Fruit fly (Drosophila melanogaster): Measurements from ENCODE around the gene Idi.

Gene Idi

DNA sequence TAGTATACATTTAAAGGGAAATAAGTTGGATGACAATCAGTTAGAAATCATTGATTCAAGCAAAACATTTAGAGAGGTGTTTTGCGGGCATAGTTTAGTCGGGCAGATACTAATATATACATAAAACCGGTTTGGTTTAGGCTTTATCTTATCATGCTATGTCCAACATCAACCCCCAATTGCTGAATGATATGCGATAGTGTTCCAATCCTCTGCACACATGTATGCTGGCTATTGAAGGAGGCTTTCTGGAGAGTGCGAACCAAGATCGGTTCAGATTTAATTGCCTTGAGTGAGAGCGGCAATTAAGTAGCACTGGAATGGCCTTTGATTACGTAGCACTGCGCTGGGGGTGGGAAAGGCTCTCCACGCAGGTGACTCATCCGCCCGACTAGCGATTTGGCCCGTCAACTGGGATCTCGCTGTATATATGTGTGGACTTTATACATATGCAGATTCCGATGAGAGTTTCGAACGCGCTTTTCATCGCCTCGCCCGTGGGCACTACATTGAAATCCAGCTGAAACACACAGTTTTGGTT lies 1.9 kb upstream of the Idi start:
- peak; percentile 23; the same call in 1 of the 2 replicates for TF ChIP-seq CG12605 (GFP tag; IDR thresholded peaks at IDR 0.05)
- TF ChIP-seq gl (tag; optimal IDR thresholded peaks at IDR 0.05) = peak; percentile 10
- 0 out of 3 replicates have a peak, but pooled peaks have one; percentile 18 for TF ChIP-seq fd96Ca (GFP tag; IDR thresholded peaks at IDR 0.05)
- TF ChIP-seq CG8301 (tag; optimal IDR thresholded peaks at IDR 0.05) = no peak
- no peak for TF ChIP-seq CG15710 (tag; optimal IDR thresholded peaks at IDR 0.05)
- TF ChIP-seq CG17806 (tag; optimal IDR thresholded peaks at IDR 0.05) = no peak
- no peak for TF ChIP-seq D1 (tag; optimal IDR thresholded peaks at IDR 0.05)
- TF ChIP-seq CG4496 (GFP tag; IDR thresholded peaks at IDR 0.05) = no peak
- TF ChIP-seq CG14655 (GFP tag; optimal IDR thresholded peaks at IDR 0.05) = no peak

DNA sequence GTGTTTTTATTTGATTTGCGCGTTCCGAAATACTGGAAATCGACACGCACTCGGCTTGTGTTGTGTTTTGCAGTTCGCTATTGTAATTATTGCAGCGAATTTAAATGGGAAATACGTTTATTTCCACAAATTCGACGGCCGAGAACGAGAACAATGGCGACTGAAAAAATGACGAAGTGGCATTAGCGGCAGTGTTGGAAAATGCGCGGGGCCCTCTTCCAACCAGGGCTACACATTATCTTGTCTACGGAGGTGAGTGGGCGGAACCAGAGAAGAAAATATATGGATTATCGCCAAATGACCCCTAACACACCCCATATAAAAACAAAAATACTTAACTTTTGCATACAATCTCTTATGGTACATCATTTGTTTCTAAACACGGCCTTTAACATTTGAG lies 1.1 kb upstream of the Idi start, which contains the start of gene Rab1:
Gene Rab1, minus strand, starts transcription at position 188 of the 400 bp plus-strand sequence.
- TF ChIP-seq CG14655 (GFP tag; optimal IDR thresholded peaks at IDR 0.05) (no peak), fd96Ca (GFP tag; IDR thresholded peaks at IDR 0.05) (peak; percentile 52; the same call in 1 of the 3 replicates), Snoo (tag; optimal IDR thresholded peaks at IDR 0.05) (peak; percentile 56), Pif1A (GFP tag; optimal IDR thresholded peaks at IDR 0.05) (no peak), CG8159 (tag; optimal IDR thresholded peaks at IDR 0.05) (peak; percentile 11), CG32121 (GFP tag; IDR thresholded peaks at IDR 0.05) (0 out of 2 replicates have a peak, but pooled peaks have one; percentile 23), CG10348 (GFP tag; IDR thresholded peaks at IDR 0.05) (no peak), D1 (tag; optimal IDR thresholded peaks at IDR 0.05) (no peak), rn (GFP tag; IDR thresholded peaks at IDR 0.05) (no peak), CG12605 (GFP tag; IDR thresholded peaks at IDR 0.05) (no peak), CG8301 (tag; optimal IDR thresholded peaks at IDR 0.05) (no peak), Ets98B (GFP tag; IDR thresholded peaks at IDR 0.05) (0 out of 2 replicates have a peak, but pooled peaks have one; percentile 7), Pif1B (GFP tag; optimal IDR thresholded peaks at IDR 0.05) (no peak), EcR (GFP tag; optimal IDR thresholded peaks at IDR 0.05) (no peak), CG15710 (tag; optimal IDR thresholded peaks at IDR 0.05) (no peak), CG13204 (GFP tag; optimal IDR thresholded peaks at IDR 0.05) (no peak), CG17806 (tag; optimal IDR thresholded peaks at IDR 0.05) (no peak), CG34367 (tag; optimal IDR thresholded peaks at IDR 0.05) (no peak), CG9948 (tag; optimal IDR thresholded peaks at IDR 0.05) (no peak), CG4496 (GFP tag; IDR thresholded peaks at IDR 0.05) (0 out of 3 replicates have a peak, but pooled peaks have one; percentile 62)

DNA sequence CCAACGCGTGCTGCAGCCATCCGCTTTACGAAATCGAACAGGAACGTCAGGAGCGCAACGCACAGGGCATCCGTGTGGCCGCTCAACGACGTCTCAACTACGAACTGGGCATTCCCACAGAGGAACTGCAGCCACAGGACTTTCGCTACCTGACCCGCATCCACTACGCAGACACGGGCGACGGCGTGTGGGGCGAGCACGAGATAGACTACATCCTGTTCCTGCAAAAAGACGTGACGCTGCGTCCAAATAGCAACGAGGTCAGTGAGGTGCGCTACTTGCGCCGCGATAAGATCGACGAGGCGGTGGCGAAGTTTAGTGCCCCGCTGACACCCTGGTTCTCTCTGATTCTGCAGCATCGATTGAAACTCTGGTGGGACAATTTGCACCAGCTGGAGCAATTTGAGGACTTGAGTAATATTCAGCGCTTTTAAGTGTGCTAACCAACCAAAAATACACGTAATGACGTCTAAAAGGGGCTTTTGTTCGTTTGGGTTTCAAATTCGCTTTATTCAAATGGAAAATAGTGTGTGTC lies 750 bp downstream of the Idi start:
- TF ChIP-seq CG13204 (GFP tag; optimal IDR thresholded peaks at IDR 0.05) (no peak), CG9948 (tag; optimal IDR thresholded peaks at IDR 0.05) (no peak)

DNA sequence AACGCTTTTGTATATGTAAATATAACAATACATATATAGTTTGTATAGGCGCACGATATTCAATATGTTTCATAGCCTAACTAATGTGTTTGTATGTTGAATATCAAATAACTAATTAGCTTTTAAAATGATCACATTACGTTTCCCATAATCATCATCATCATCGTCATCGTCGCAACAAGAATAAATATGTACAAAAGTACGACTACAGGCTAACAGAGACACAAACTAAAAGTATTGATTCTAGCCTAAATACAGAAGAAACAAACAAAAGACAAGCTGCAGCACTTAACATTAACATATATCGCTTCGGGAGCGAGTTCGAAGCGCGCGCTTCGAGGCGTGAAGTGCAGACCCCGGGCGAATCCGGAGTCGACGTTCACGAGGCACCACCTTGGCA lies 1.3 kb downstream of the Idi start:
- TF ChIP-seq CG32121 (GFP tag; IDR thresholded peaks at IDR 0.05) (no peak), CG17806 (tag; optimal IDR thresholded peaks at IDR 0.05) (no peak), CG14655 (GFP tag; optimal IDR thresholded peaks at IDR 0.05) (no peak), Snoo (tag; optimal IDR thresholded peaks at IDR 0.05) (no peak), Pif1B (GFP tag; optimal IDR thresholded peaks at IDR 0.05) (no peak), CG9948 (tag; optimal IDR thresholded peaks at IDR 0.05) (no peak), gl (tag; optimal IDR thresholded peaks at IDR 0.05) (no peak), CG13204 (GFP tag; optimal IDR thresholded peaks at IDR 0.05) (no peak), D1 (tag; optimal IDR thresholded peaks at IDR 0.05) (no peak), rn (GFP tag; IDR thresholded peaks at IDR 0.05) (no peak), CG15710 (tag; optimal IDR thresholded peaks at IDR 0.05) (no peak)

DNA sequence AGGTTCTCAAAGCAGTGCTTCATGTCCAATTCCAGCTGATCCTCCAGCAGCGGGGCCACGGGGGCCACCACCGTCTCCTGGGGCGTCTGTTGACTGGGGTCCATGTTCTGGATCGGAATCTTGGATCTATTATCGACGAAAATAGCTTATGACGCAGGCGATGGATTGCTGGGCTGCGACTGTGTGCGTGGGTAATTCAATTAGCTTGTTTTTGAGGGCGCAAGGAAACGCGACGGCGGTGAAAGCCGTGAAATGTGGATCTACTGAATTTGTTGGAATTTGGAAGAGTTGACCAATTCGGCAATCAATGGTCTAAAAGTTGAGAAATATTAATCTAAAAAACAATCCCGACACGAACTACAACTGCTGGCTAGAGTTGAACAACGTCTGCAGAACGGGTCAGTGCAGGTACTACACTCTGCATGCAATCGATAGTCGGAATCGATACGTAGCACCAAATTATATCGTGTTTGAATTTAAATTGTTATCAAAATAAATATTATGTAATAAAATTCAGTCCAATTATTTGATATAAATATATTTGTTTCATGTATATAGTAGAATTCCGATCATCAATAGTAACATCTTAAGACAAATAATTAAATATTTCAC lies 3.6 kb downstream of the Idi start, which contains the start of gene CG3308:
Gene CG3308, minus strand, starts transcription at position 391 of the 612 bp plus-strand sequence.
- TF ChIP-seq CG10348 (GFP tag; IDR thresholded peaks at IDR 0.05) (no peak), CG12605 (GFP tag; IDR thresholded peaks at IDR 0.05) (0 out of 2 replicates have a peak, but pooled peaks have one; percentile 3)

DNA sequence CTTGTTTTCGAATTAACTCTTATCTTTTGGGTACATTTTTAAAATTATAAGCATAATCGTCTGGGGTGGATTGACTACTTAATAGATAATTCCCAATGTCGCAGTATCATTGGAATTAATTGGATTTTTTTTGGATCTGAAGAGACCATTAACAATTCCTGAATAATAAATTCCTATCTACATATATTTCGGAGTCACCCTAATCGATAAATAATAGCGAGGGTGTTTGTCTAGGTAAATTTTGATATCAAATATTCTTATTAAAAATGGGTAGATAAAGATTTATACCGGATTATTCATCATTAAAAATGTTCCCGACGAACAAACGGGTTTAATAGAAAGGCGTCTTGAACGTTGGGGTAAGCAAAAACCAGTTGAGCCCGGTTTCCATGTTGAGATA lies 4.9 kb downstream of the Idi start:
- TF ChIP-seq rn (GFP tag; IDR thresholded peaks at IDR 0.05) (no peak), CG34367 (tag; optimal IDR thresholded peaks at IDR 0.05) (no peak), CG8159 (tag; optimal IDR thresholded peaks at IDR 0.05) (no peak), CG13204 (GFP tag; optimal IDR thresholded peaks at IDR 0.05) (no peak), Pif1B (GFP tag; optimal IDR thresholded peaks at IDR 0.05) (no peak), gl (tag; optimal IDR thresholded peaks at IDR 0.05) (no peak), CG12605 (GFP tag; IDR thresholded peaks at IDR 0.05) (no peak)

DNA sequence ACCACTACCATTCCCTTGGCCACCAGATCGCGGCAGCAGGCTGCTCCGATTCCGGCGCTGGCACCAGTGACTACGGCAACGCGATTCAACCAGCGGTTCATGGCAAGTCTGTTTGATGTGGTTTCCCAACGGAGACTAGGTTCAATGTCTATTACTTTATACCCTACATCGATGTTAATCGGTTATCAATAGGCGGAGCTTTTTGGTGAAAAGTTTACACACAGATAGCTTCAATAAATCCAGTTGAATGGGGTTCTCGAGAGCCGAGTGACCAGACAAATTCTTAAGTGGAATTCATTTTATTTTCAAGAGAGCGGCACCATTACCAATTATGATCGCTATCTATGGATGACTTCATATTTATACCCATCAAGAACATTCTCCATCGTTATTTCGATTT lies 6.2 kb downstream of the Idi start, which contains the start of gene CG3301:
Gene CG3301, minus strand, starts transcription at position 139 of the 400 bp plus-strand sequence.
- TF ChIP-seq rn (GFP tag; IDR thresholded peaks at IDR 0.05) = no peak
- TF ChIP-seq CG12605 (GFP tag; IDR thresholded peaks at IDR 0.05) = no peak
- no peak for TF ChIP-seq gl (tag; optimal IDR thresholded peaks at IDR 0.05)
- TF ChIP-seq fd96Ca (GFP tag; IDR thresholded peaks at IDR 0.05) = no peak
- no peak for TF ChIP-seq CG17806 (tag; optimal IDR thresholded peaks at IDR 0.05)
- no peak for TF ChIP-seq CG34367 (tag; optimal IDR thresholded peaks at IDR 0.05)
- TF ChIP-seq CG15710 (tag; optimal IDR thresholded peaks at IDR 0.05) = no peak
- no peak for TF ChIP-seq CG8301 (tag; optimal IDR thresholded peaks at IDR 0.05)
- no peak for TF ChIP-seq CG32121 (GFP tag; IDR thresholded peaks at IDR 0.05)
- TF ChIP-seq CG10348 (GFP tag; IDR thresholded peaks at IDR 0.05) = no peak
- TF ChIP-seq Pif1B (GFP tag; optimal IDR thresholded peaks at IDR 0.05) = no peak
- no peak for TF ChIP-seq Pif1A (GFP tag; optimal IDR thresholded peaks at IDR 0.05)
- no peak for TF ChIP-seq CG4496 (GFP tag; IDR thresholded peaks at IDR 0.05)
- TF ChIP-seq CG14655 (GFP tag; optimal IDR thresholded peaks at IDR 0.05) = no peak
- no peak for TF ChIP-seq EcR (GFP tag; optimal IDR thresholded peaks at IDR 0.05)
- no peak for TF ChIP-seq CG9948 (tag; optimal IDR thresholded peaks at IDR 0.05)
- no peak for TF ChIP-seq CG8159 (tag; optimal IDR thresholded peaks at IDR 0.05)
